Fruit fly (Drosophila melanogaster) whole organism: Measurements from ENCODE around the gene spz5.

ENCODE experiments used
- CG8478 ChIP-seq: fragments of >200 bp; optimal IDR thresholded peaks from 2 replicates; lab custom pipeline; 2018; ENCODE audit warnings: inconsistent platforms
- Dll ChIP-seq: fragments of >200 bp; optimal IDR thresholded peaks from 2 replicates; lab custom pipeline; 2017
- EcR ChIP-seq, 2 experiments: fragments of >200 bp; optimal IDR thresholded peaks; 2 replicates each; lab custom pipeline; 2017; ENCODE audit warnings: missing biosample characterization in 2 of 2, missing genetic modification characterization in 2 of 2, missing genetic modification reagents in 2 of 2
- pan ChIP-seq: fragments of >200 bp; optimal IDR thresholded peaks from 2 replicates; lab custom pipeline; 2017
- usp ChIP-seq: fragments of >200 bp; optimal IDR thresholded peaks from 2 replicates; lab custom pipeline; 2017; ENCODE audit warnings: missing biosample characterization, missing genetic modification characterization, mixed read lengths

dm6 chr3L:2845630-2846029 is 46.3 kb downstream of the spz5 start:
- TF ChIP-seq Dll (no peak), pan (lab: Kevin White, UChicago) (no peak), CG8478 (lab: Kevin White, UChicago) (no peak), EcR (GFP tag; optimal IDR thresholded peaks at IDR 0.05; lab: Kevin White, UChicago) (no peak), usp (no peak)
